Fruit fly (Drosophila melanogaster) whole organism, pupa: ENCODE data around the gene tna.

ENCODE experiments used
- CG10348 ChIP-seq: fragments of 200-800 bp; sonication (Bioruptor generic); IDR thresholded peaks from 2 replicates; pipeline ENCODE4 v1.3.6; 2022; ENCODE audit warnings: missing biosample characterization, missing genetic modification characterization
- CG12605 ChIP-seq: fragments of 200-800 bp; sonication (Bioruptor generic); IDR thresholded peaks from 2 replicates; pipeline ENCODE4 v1.3.6; 2022; ENCODE audit warnings: missing biosample characterization, missing genetic modification characterization
- CG13204 ChIP-seq: fragments of 200-800 bp; sonication (Bioruptor generic); optimal IDR thresholded peaks from 2 replicates; lab custom pipeline; 2018; ENCODE audit warnings: missing biosample characterization, mild to moderate bottlenecking, missing genetic modification characterization, moderate library complexity
- CG14655 ChIP-seq: fragments of 200-800 bp; sonication (Bioruptor generic); optimal IDR thresholded peaks from 3 replicates; lab custom pipeline; 2017; ENCODE audit warnings: mild to moderate bottlenecking, missing biosample characterization, missing genetic modification reagents, missing genetic modification characterization
- CG15710 ChIP-seq: fragments of 200-800 bp; sonication (Bioruptor generic); optimal IDR thresholded peaks from 2 replicates; lab custom pipeline; 2018; ENCODE audit warnings: missing biosample characterization, mild to moderate bottlenecking, missing genetic modification characterization, moderate library complexity
- CG17806 ChIP-seq: fragments of 200-800 bp; sonication (Bioruptor generic); optimal IDR thresholded peaks from 2 replicates; lab custom pipeline; 2018; ENCODE audit warnings: missing biosample characterization, mild to moderate bottlenecking, missing genetic modification characterization, moderate library complexity
- CG32121 ChIP-seq: fragments of 200-800 bp; sonication (Bioruptor generic); IDR thresholded peaks from 2 replicates; pipeline ENCODE4 v1.3.6; 2022; ENCODE audit warnings: missing biosample characterization, missing genetic modification characterization
- CG34367 ChIP-seq: fragments of 200-800 bp; sonication (Bioruptor generic); optimal IDR thresholded peaks from 2 replicates; lab custom pipeline; 2018; ENCODE audit warnings: missing biosample characterization, mild to moderate bottlenecking, missing genetic modification characterization
- CG4496 ChIP-seq: fragments of 200-800 bp; sonication (Bioruptor generic); IDR thresholded peaks from 3 replicates; pipeline ENCODE4 v1.3.6; 2022; ENCODE audit warnings: missing biosample characterization, missing genetic modification characterization
- CG8159 ChIP-seq: fragments of 200-800 bp; sonication (Bioruptor generic); optimal IDR thresholded peaks from 3 replicates; lab custom pipeline; 2018; ENCODE audit warnings: missing biosample characterization, mild to moderate bottlenecking, missing genetic modification characterization, moderate library complexity
- CG8301 ChIP-seq: fragments of 200-800 bp; sonication (Bioruptor generic); optimal IDR thresholded peaks from 2 replicates; lab custom pipeline; 2018; ENCODE audit warnings: missing biosample characterization, mild to moderate bottlenecking, missing genetic modification characterization
- CG9948 ChIP-seq: fragments of 200-800 bp; sonication (Bioruptor generic); optimal IDR thresholded peaks from 2 replicates; lab custom pipeline; 2018; ENCODE audit warnings: missing biosample characterization, mild to moderate bottlenecking, missing genetic modification characterization, moderate library complexity
- D1 ChIP-seq: fragments of 200-800 bp; sonication (Bioruptor generic); optimal IDR thresholded peaks from 2 replicates; lab custom pipeline; 2018; ENCODE audit warnings: missing biosample characterization, mild to moderate bottlenecking, missing genetic modification characterization, moderate library complexity
- EcR ChIP-seq: fragments of 200-800 bp; sonication (Bioruptor generic); optimal IDR thresholded peaks from 3 replicates; lab custom pipeline; 2019; ENCODE audit warnings: missing biosample characterization, missing genetic modification characterization, mild to moderate bottlenecking, moderate library complexity, missing genetic modification reagents
- Ets98B ChIP-seq: fragments of 200-800 bp; sonication (Bioruptor generic); IDR thresholded peaks from 2 replicates; pipeline ENCODE4 v1.3.6; 2022; ENCODE audit warnings: missing biosample characterization, missing genetic modification characterization
- Pif1A ChIP-seq: fragments of 200-800 bp; sonication (Bioruptor generic); optimal IDR thresholded peaks from 3 replicates; lab custom pipeline; 2016; ENCODE audit warnings: missing biosample characterization, missing genetic modification characterization
- Pif1B ChIP-seq: fragments of 200-800 bp; sonication (Bioruptor generic); optimal IDR thresholded peaks from 3 replicates; lab custom pipeline; 2016; ENCODE audit warnings: missing biosample characterization, missing genetic modification characterization
- Snoo ChIP-seq: fragments of 200-800 bp; sonication (Bioruptor generic); optimal IDR thresholded peaks from 3 replicates; lab custom pipeline; 2017; ENCODE audit warnings: missing biosample characterization, mild to moderate bottlenecking, missing genetic modification characterization, inconsistent platforms
- fd96Ca ChIP-seq: fragments of 200-800 bp; sonication (Bioruptor generic); IDR thresholded peaks from 3 replicates; pipeline ENCODE4 v1.3.6; 2022; ENCODE audit warnings: missing biosample characterization, missing genetic modification characterization
- gl ChIP-seq: fragments of 200-800 bp; sonication (Bioruptor generic); optimal IDR thresholded peaks from 2 replicates; lab custom pipeline; 2018; ENCODE audit warnings: missing biosample characterization, mild to moderate bottlenecking, missing genetic modification characterization
- rn ChIP-seq: fragments of 200-800 bp; sonication (Bioruptor generic); IDR thresholded peaks from 2 replicates; pipeline ENCODE4 v1.3.6; 2022; ENCODE audit warnings: missing biosample characterization, missing genetic modification characterization

tna gene

dm6 chr3L:10851107-10851762, 15.9 kb downstream of the tna start:
- peak; percentile 91 for TF ChIP-seq EcR (GFP tag; lab: Kevin White, UChicago)
- TF ChIP-seq CG32121 (GFP tag; lab: Robert Waterston, UW) = no peak
- 0 out of 3 replicates have a peak, but pooled peaks have one; percentile 21 for TF ChIP-seq fd96Ca
- TF ChIP-seq CG13204 (GFP tag; lab: Kevin White, UChicago) = peak; percentile 14
- TF ChIP-seq Snoo (tag; lab: Kevin White, UChicago) = no peak
- TF ChIP-seq gl (tag; lab: Kevin White, UChicago) = peak; percentile 23

dm6 chr3L:10851853-10852346, 16.6 kb downstream of the tna start:
- TF ChIP-seq CG14655 (peak; percentile 76), CG8301 (tag; lab: Kevin White, UChicago) (peak; percentile 54), CG9948 (tag; lab: Kevin White, UChicago) (peak; percentile 87), CG8159 (tag; lab: Kevin White, UChicago) (peak; percentile 89), EcR (GFP tag; lab: Kevin White, UChicago) (no peak), CG15710 (tag; lab: Kevin White, UChicago) (peak; percentile 72), CG4496 (GFP tag; lab: Robert Waterston, UW) (peak; percentile 8; the same call in 2 of the 3 replicates), CG17806 (peak; percentile 72), Snoo (tag; lab: Kevin White, UChicago) (peak; percentile 73), Ets98B (no peak), CG34367 (peak; percentile 63), D1 (tag; lab: Kevin White, UChicago) (peak; percentile 91), CG13204 (GFP tag; lab: Kevin White, UChicago) (no peak), Pif1A (peak; percentile 16)

- TF ChIP-seq Ets98B = peak; percentile 96
- peak; percentile 96 for TF ChIP-seq CG4496 (GFP tag; lab: Robert Waterston, UW)
- TF ChIP-seq CG15710 (tag; lab: Kevin White, UChicago) = peak; percentile 93
- peak; percentile 67 for TF ChIP-seq EcR (GFP tag; lab: Kevin White, UChicago)
- peak; percentile 85 for TF ChIP-seq CG17806
- peak; percentile 53 for TF ChIP-seq D1 (tag; lab: Kevin White, UChicago)
- TF ChIP-seq CG13204 (GFP tag; lab: Kevin White, UChicago) = peak; percentile 96
- TF ChIP-seq Pif1A = peak; percentile 97
- TF ChIP-seq CG14655 = peak; percentile 95
- TF ChIP-seq gl (tag; lab: Kevin White, UChicago) = peak; percentile 97
- TF ChIP-seq Pif1B (GFP tag; lab: Kevin White, UChicago) = peak; percentile 97
- TF ChIP-seq CG9948 (tag; lab: Kevin White, UChicago) = peak; percentile 87
- TF ChIP-seq fd96Ca = peak; percentile 94
- peak; percentile 88 for TF ChIP-seq CG34367
- TF ChIP-seq Snoo (tag; lab: Kevin White, UChicago) = peak; percentile 92
- peak; percentile 98 for TF ChIP-seq CG12605 (GFP tag; lab: Robert Waterston, UW)
- TF ChIP-seq CG32121 (GFP tag; lab: Robert Waterston, UW) = peak; percentile 86
- TF ChIP-seq rn (GFP tag; lab: Robert Waterston, UW) = peak; percentile 88
- peak; percentile 84 for TF ChIP-seq CG8301 (tag; lab: Kevin White, UChicago)
- peak; percentile 36; the same call in 1 of the 2 replicates for TF ChIP-seq CG10348 (GFP tag; lab: Robert Waterston, UW)
- TF ChIP-seq CG8159 (tag; lab: Kevin White, UChicago) = peak; percentile 93
These were observed 17.2 kb downstream of the tna start for dm6 chr3L:10852347-10853130.

DNA sequence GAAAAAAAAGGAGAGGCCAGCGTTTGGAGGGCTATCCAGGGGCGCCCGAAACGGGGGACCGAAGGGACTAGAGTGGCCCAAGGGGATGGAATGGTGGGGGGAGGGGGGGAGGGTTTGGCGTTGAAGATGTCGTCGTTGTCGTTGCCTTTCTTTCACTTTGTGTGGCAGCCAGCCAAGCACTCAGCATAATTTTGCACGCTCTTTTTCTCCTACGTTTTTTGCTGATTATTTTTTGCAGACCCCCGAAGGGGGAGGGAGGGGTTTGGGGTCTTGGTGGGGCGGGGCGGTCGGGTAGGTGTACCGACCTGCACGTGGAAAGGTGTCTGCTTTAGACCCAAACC, 17.8 kb downstream of the tna start:
- peak; percentile 44 for TF ChIP-seq CG14655
- no peak for TF ChIP-seq CG34367
- TF ChIP-seq CG8159 (tag; lab: Kevin White, UChicago) = peak; percentile 27
- TF ChIP-seq, all 21 proteins: peak for 2

- TF ChIP-seq CG14655 = peak; percentile 42
- TF ChIP-seq CG12605 (GFP tag; lab: Robert Waterston, UW) = no peak
- peak; percentile 16 for TF ChIP-seq CG17806
- peak; percentile 28 for TF ChIP-seq CG8159 (tag; lab: Kevin White, UChicago)
- no peak for TF ChIP-seq Pif1B (GFP tag; lab: Kevin White, UChicago)
- TF ChIP-seq fd96Ca = no peak
- TF ChIP-seq CG13204 (GFP tag; lab: Kevin White, UChicago) = no peak
- TF ChIP-seq CG34367 = no peak
- TF ChIP-seq CG10348 (GFP tag; lab: Robert Waterston, UW) = no peak
- TF ChIP-seq CG9948 (tag; lab: Kevin White, UChicago) = peak; percentile 50
- TF ChIP-seq rn (GFP tag; lab: Robert Waterston, UW) = no peak
- TF ChIP-seq D1 (tag; lab: Kevin White, UChicago) = no peak
- no peak for TF ChIP-seq Ets98B
- TF ChIP-seq CG8301 (tag; lab: Kevin White, UChicago) = no peak
- TF ChIP-seq CG15710 (tag; lab: Kevin White, UChicago) = no peak
These were observed 18.3 kb downstream of the tna start for dm6 chr3L:10853618-10854017.
